Worm (Caenorhabditis elegans) whole organism, L1 larva: ENCODE results near the gene C49F5.6.

ENCODE experiments used
- F16B12.6 ChIP-seq: fragments of 150-350 bp; optimal IDR thresholded peaks from 2 replicates; lab custom pipeline; 2014; ENCODE audit warnings: missing biosample characterization, missing genetic modification characterization
- Y116A8C.19 ChIP-seq: sonication (generic microtip); optimal IDR thresholded peaks from 2 replicates; lab custom pipeline; 2016; ENCODE audit warnings: missing compliant biosample characterization, missing genetic modification characterization, borderline replicate concordance
- aha-1 ChIP-seq: fragments of 150-350 bp; optimal IDR thresholded peaks from 2 replicates; lab custom pipeline; 2014; ENCODE audit warnings: missing biosample characterization, missing genetic modification characterization
- alr-1 ChIP-seq: fragments of 200-800 bp; sonication (Bioruptor generic); optimal IDR thresholded peaks from 2 replicates; lab custom pipeline; 2018; ENCODE audit warnings: borderline replicate concordance, mild to moderate bottlenecking, missing genetic modification characterization, missing compliant biosample characterization
- ama-1 ChIP-seq: fragments of 150-350 bp; optimal IDR thresholded peaks from 2 replicates; lab custom pipeline; 2014
- ceh-63 ChIP-seq: fragments of 200-800 bp; sonication (Bioruptor generic); optimal IDR thresholded peaks from 2 replicates; lab custom pipeline; 2018; ENCODE audit warnings: mild to moderate bottlenecking, missing genetic modification characterization, missing compliant biosample characterization
- ceh-88 ChIP-seq: fragments of 200-800 bp; sonication (Bioruptor generic); IDR thresholded peaks from 2 replicates; pipeline ENCODE4 v1.3.6; 2022; ENCODE audit warnings: missing genetic modification characterization, missing compliant biosample characterization
- ces-1 ChIP-seq: fragments of 150-350 bp; optimal IDR thresholded peaks from 2 replicates; lab custom pipeline; 2014; ENCODE audit warnings: missing biosample characterization, missing genetic modification reagents, missing genetic modification characterization
- dsc-1 ChIP-seq: sonication (generic microtip); optimal IDR thresholded peaks from 2 replicates; lab custom pipeline; 2016; ENCODE audit warnings: mild to moderate bottlenecking, missing genetic modification characterization, missing compliant biosample characterization
- efl-1 ChIP-seq, 4 experiments: fragments of 150-350 bp; optimal IDR thresholded peaks in 3 of 4; peaks in 1 of 4; 1 replicate in 1 of 4; 2 replicates in 3 of 4; lab custom pipeline; 2014; ENCODE audit warnings: missing biosample characterization in 2 of 4, missing genetic modification characterization in 2 of 4, missing genetic modification reagents in 2 of 4
- efl-3 ChIP-seq: fragments of 200-800 bp; sonication (Bioruptor generic); optimal IDR thresholded peaks from 2 replicates; lab custom pipeline; 2018; ENCODE audit warnings: mild to moderate bottlenecking, missing genetic modification characterization, missing compliant biosample characterization
- egl-13 ChIP-seq: sonication (generic microtip); optimal IDR thresholded peaks from 2 replicates; lab custom pipeline; 2016; ENCODE audit warnings: missing genotype, missing genetic modification reagents, missing genetic modification characterization, missing compliant biosample characterization
- elt-2 ChIP-seq: sonication (generic microtip); optimal IDR thresholded peaks from 2 replicates; lab custom pipeline; 2016; ENCODE audit warnings: missing genetic modification characterization, mild to moderate bottlenecking, inconsistent platforms, missing compliant biosample characterization, missing genetic modification reagents
- elt-3 ChIP-seq, 6 experiments: fragments of 150-350 bp in 1 of 6; sonication (generic microtip); optimal IDR thresholded peaks; 2 replicates each; lab custom pipeline; 2017 to 2018; ENCODE audit warnings: missing biosample characterization in 6 of 6, missing genetic modification characterization in 6 of 6, inconsistent platforms in 1 of 6
- ets-5 ChIP-seq: fragments of 200-800 bp; sonication (Bioruptor generic); IDR thresholded peaks from 2 replicates; pipeline ENCODE4 v1.3.6; 2022; ENCODE audit warnings: missing genetic modification characterization, missing compliant biosample characterization
- fkh-10 ChIP-seq: sonication (generic microtip); optimal IDR thresholded peaks from 2 replicates; lab custom pipeline; 2017; ENCODE audit warnings: missing biosample characterization, missing genetic modification reagents, missing genetic modification characterization
- fkh-4 ChIP-seq: sonication (generic microtip); optimal IDR thresholded peaks from 2 replicates; lab custom pipeline; 2016; ENCODE audit warnings: missing compliant biosample characterization, missing genetic modification characterization, borderline replicate concordance
- fos-1 ChIP-seq: fragments of 150-350 bp; optimal IDR thresholded peaks from 2 replicates; lab custom pipeline; 2014; ENCODE audit warnings: missing biosample characterization, missing genetic modification characterization
- hlh-17 ChIP-seq: fragments of 200-800 bp; sonication (Bioruptor generic); optimal IDR thresholded peaks from 2 replicates; lab custom pipeline; 2018; ENCODE audit warnings: missing genetic modification characterization, mild to moderate bottlenecking, missing compliant biosample characterization, moderate library complexity, borderline replicate concordance
- hpl-2 ChIP-seq: fragments of 150-350 bp; optimal IDR thresholded peaks from 2 replicates; lab custom pipeline; 2014; ENCODE audit warnings: missing biosample characterization, missing genetic modification reagents, missing genetic modification characterization
- lin-13 ChIP-seq: fragments of 150-350 bp; optimal IDR thresholded peaks from 2 replicates; lab custom pipeline; 2014; ENCODE audit warnings: missing biosample characterization, missing genetic modification reagents, missing genetic modification characterization
- lin-15B ChIP-seq: fragments of 150-350 bp; sonication (generic microtip); optimal IDR thresholded peaks from 3 replicates; lab custom pipeline; 2014; ENCODE audit warnings: missing biosample characterization, missing genetic modification characterization
- lin-35 ChIP-seq, 2 experiments: fragments of 150-350 bp; optimal IDR thresholded peaks; 2 replicates each; lab custom pipeline; 2014; ENCODE audit warnings: missing biosample characterization in 2 of 2, missing genetic modification characterization in 2 of 2, missing genetic modification reagents in 2 of 2
- lin-39 ChIP-seq: fragments of 150-350 bp; optimal IDR thresholded peaks from 2 replicates; lab custom pipeline; 2014; ENCODE audit warnings: missing biosample characterization, missing genetic modification reagents, missing genetic modification characterization
- lir-3 ChIP-seq: sonication (generic microtip); optimal IDR thresholded peaks from 2 replicates; lab custom pipeline; 2016; ENCODE audit warnings: mild to moderate bottlenecking, missing genetic modification characterization, moderate library complexity, missing compliant biosample characterization; ENCODE audit not compliant: poor library complexity
- mep-1 ChIP-seq: fragments of 150-350 bp; optimal IDR thresholded peaks from 2 replicates; lab custom pipeline; 2014; ENCODE audit warnings: missing biosample characterization, missing genetic modification characterization
- nhr-12 ChIP-seq: sonication (generic microtip); optimal IDR thresholded peaks from 2 replicates; lab custom pipeline; 2017; ENCODE audit warnings: missing biosample characterization, missing genetic modification characterization
- nhr-19 ChIP-seq: fragments of 200-800 bp; sonication (Bioruptor generic); conservative IDR thresholded peaks from 2 replicates; pipeline ENCODE4 v1.3.6; 2022; ENCODE audit warnings: missing genetic modification characterization, missing compliant biosample characterization
- nhr-28 ChIP-seq: fragments of 150-350 bp; optimal IDR thresholded peaks from 2 replicates; lab custom pipeline; 2014; ENCODE audit warnings: missing biosample characterization, missing genetic modification characterization
- nhr-71 ChIP-seq: sonication (generic microtip); optimal IDR thresholded peaks from 2 replicates; lab custom pipeline; 2016; ENCODE audit warnings: mild to moderate bottlenecking, missing genetic modification characterization, moderate library complexity, missing compliant biosample characterization
- nhr-84 ChIP-seq: sonication (generic microtip); optimal IDR thresholded peaks from 2 replicates; lab custom pipeline; 2017; ENCODE audit warnings: missing biosample characterization, missing genetic modification characterization
- pag-3 ChIP-seq: sonication (generic microtip); optimal IDR thresholded peaks from 2 replicates; lab custom pipeline; 2017; ENCODE audit warnings: missing genetic modification characterization, mild to moderate bottlenecking, missing compliant biosample characterization, antibody characterized with exemption, borderline replicate concordance; ENCODE audit not compliant: insufficient read depth
- rnt-1 ChIP-seq: sonication (generic microtip); optimal IDR thresholded peaks from 2 replicates; lab custom pipeline; 2016; ENCODE audit warnings: mild to moderate bottlenecking, missing genetic modification characterization, moderate library complexity, missing compliant biosample characterization
- snpc-4 ChIP-seq: fragments of 150-350 bp; optimal IDR thresholded peaks from 2 replicates; lab custom pipeline; 2014; ENCODE audit warnings: missing biosample characterization, missing genetic modification characterization
- snu-23 ChIP-seq: sonication (generic microtip); optimal IDR thresholded peaks from 2 replicates; lab custom pipeline; 2016; ENCODE audit warnings: missing genetic modification characterization, missing compliant biosample characterization
- sox-4 ChIP-seq: sonication (generic microtip); optimal IDR thresholded peaks from 2 replicates; lab custom pipeline; 2016; ENCODE audit warnings: missing genetic modification characterization, missing compliant biosample characterization
- sptf-1 ChIP-seq: fragments of 150-350 bp; optimal IDR thresholded peaks from 2 replicates; lab custom pipeline; 2014; ENCODE audit warnings: missing biosample characterization, missing genetic modification characterization
- unc-62 ChIP-seq: fragments of 150-350 bp; optimal IDR thresholded peaks from 2 replicates; lab custom pipeline; 2014; ENCODE audit warnings: missing biosample characterization, missing genetic modification reagents, missing genetic modification characterization
- unc-86 ChIP-seq: sonication (generic microtip); optimal IDR thresholded peaks from 2 replicates; lab custom pipeline; 2016; ENCODE audit warnings: missing genetic modification characterization, missing compliant biosample characterization
- vab-15 ChIP-seq: sonication (generic microtip); optimal IDR thresholded peaks from 2 replicates; lab custom pipeline; 2017; ENCODE audit warnings: missing genotype, mild to moderate bottlenecking, missing genetic modification characterization, missing compliant biosample characterization
- zag-1 ChIP-seq: fragments of 150-350 bp; optimal IDR thresholded peaks from 2 replicates; lab custom pipeline; 2014; ENCODE audit warnings: missing biosample characterization, missing genetic modification characterization
- zip-4 ChIP-seq: fragments of 200-800 bp; sonication (Bioruptor generic); optimal IDR thresholded peaks from 2 replicates; lab custom pipeline; 2018; ENCODE audit warnings: mild to moderate bottlenecking, missing genetic modification characterization, moderate library complexity, missing compliant biosample characterization
- ztf-11 ChIP-seq, 2 experiments: sonication (generic microtip); optimal IDR thresholded peaks; 2 replicates each; lab custom pipeline; 2016 to 2017; ENCODE audit warnings: missing genetic modification characterization in 2 of 2, missing biosample characterization in 1 of 2, missing compliant biosample characterization in 1 of 2
- ztf-4 ChIP-seq: fragments of 150-350 bp; optimal IDR thresholded peaks from 2 replicates; lab custom pipeline; 2014; ENCODE audit warnings: missing biosample characterization, missing genetic modification characterization

Gene C49F5.6

ce11 chrX:12003969-12004368, 15.9 kb downstream of the C49F5.6 start:
- no peak for TF ChIP-seq sptf-1 (tag; lab: Kevin White, UChicago)
- no peak for TF ChIP-seq fkh-4
- no peak for TF ChIP-seq sox-4 (tag; lab: Kevin White, UChicago)
- TF ChIP-seq lin-35 (GFP tag; optimal IDR thresholded peaks at IDR 0.05; lab: Kevin White, UChicago) = peak in 1 of 2 experiments; percentile 41
- no peak for TF ChIP-seq dsc-1 (tag; lab: Kevin White, UChicago)
- TF ChIP-seq ztf-11 (tag; optimal IDR thresholded peaks at IDR 0.05; lab: Kevin White, UChicago) = no peak
- TF ChIP-seq elt-3 (tag; optimal IDR thresholded peaks at IDR 0.05; lab: Kevin White, UChicago) = no peak
- no peak for TF ChIP-seq zag-1 (tag; lab: Kevin White, UChicago)
- TF ChIP-seq hlh-17 (GFP tag; lab: Kevin White, UChicago) = no peak
- TF ChIP-seq egl-13 (tag; lab: Kevin White, UChicago) = no peak
- no peak for TF ChIP-seq lir-3 (tag; lab: Kevin White, UChicago)
- no peak for TF ChIP-seq ceh-88 (GFP tag; lab: Robert Waterston, UW)
- TF ChIP-seq nhr-84 = no peak
- TF ChIP-seq ces-1 = no peak
- TF ChIP-seq elt-2 (tag; lab: Kevin White, UChicago) = peak; percentile 28
- no peak for TF ChIP-seq ceh-63
- TF ChIP-seq, all 84 proteins: peak for 2

ce11 chrX:12004925-12005324, 16.8 kb downstream of the C49F5.6 start:
- TF ChIP-seq efl-1 (optimal IDR thresholded peaks at IDR 0.05; lab: Kevin White, UChicago) (no peak), efl-1 (GFP tag; optimal IDR thresholded peaks at IDR 0.05 in 1 of 2; lab: Kevin White, UChicago) (no peak), ztf-4 (tag; lab: Kevin White, UChicago) (no peak), alr-1 (tag; lab: Kevin White, UChicago) (no peak), ets-5 (no peak), nhr-28 (no peak), snpc-4 (tag; lab: Kevin White, UChicago) (no peak)

- TF ChIP-seq lin-13 (GFP tag; lab: Kevin White, UChicago) = no peak
- no peak for TF ChIP-seq efl-1 (optimal IDR thresholded peaks at IDR 0.05; lab: Kevin White, UChicago)
- peak in 1 of 2 experiments; percentile 45 for TF ChIP-seq efl-1 (GFP tag; optimal IDR thresholded peaks at IDR 0.05 in 1 of 2; lab: Kevin White, UChicago)
Measured at ce11 chrX:12005499-12005959, 17.4 kb downstream of the C49F5.6 start, which contains the start of gene sma-5. sma-5 (minus strand) TSS chrX:12005549.

- TF ChIP-seq nhr-28 (no peak), nhr-19 (GFP tag; lab: Robert Waterston, UW) (0 out of 2 replicates have a peak, but pooled peaks have one; percentile 4), snu-23 (no peak), rnt-1 (tag; lab: Kevin White, UChicago) (no peak)
Measured at ce11 chrX:12006470-12006869, 18.4 kb downstream of the C49F5.6 start.

- TF ChIP-seq F16B12.6 (tag; lab: Kevin White, UChicago) = no peak
- TF ChIP-seq ces-1 = no peak
- no peak for TF ChIP-seq lin-15B (tag; lab: Kevin White, UChicago)
- TF ChIP-seq vab-15 = no peak
- TF ChIP-seq unc-62 (GFP tag; lab: Kevin White, UChicago) = no peak
- no peak for TF ChIP-seq fkh-10 (GFP tag; lab: Kevin White, UChicago)
- TF ChIP-seq fos-1 (tag; lab: Kevin White, UChicago) = no peak
- no peak for TF ChIP-seq Y116A8C.19 (tag; lab: Kevin White, UChicago)
- TF ChIP-seq unc-86 (tag; lab: Kevin White, UChicago) = no peak
- peak; percentile 60 for TF ChIP-seq nhr-71 (tag; lab: Kevin White, UChicago)
- TF ChIP-seq nhr-84 = no peak
- TF ChIP-seq nhr-12 = no peak
- no peak for TF ChIP-seq lin-39 (tag; lab: Kevin White, UChicago)
- TF ChIP-seq efl-3 (GFP tag; lab: Kevin White, UChicago) = no peak
- no peak for TF ChIP-seq alr-1 (tag; lab: Kevin White, UChicago)
- TF ChIP-seq hpl-2 = no peak
- no peak for TF ChIP-seq zip-4
- no peak for TF ChIP-seq pag-3
- TF ChIP-seq snu-23 = peak; percentile 33
- peak; percentile 9 for TF ChIP-seq mep-1 (tag; lab: Kevin White, UChicago)
- TF ChIP-seq aha-1 (tag; lab: Kevin White, UChicago) = no peak
- TF ChIP-seq ztf-4 (tag; lab: Kevin White, UChicago) = no peak
- no peak for TF ChIP-seq ama-1 (lab: Kevin White, UChicago)
Measured at ce11 chrX:12007905-12008466, 19.9 kb downstream of the C49F5.6 start.
